Worm (Caenorhabditis elegans) whole organism, L4 larva: ENCODE measurements around the gene srg-62.

Source experiments
- D1046.2 ChIP-seq: fragments of 200-800 bp; sonication (Bioruptor generic); IDR thresholded peaks from 2 replicates; pipeline ENCODE4 v1.3.6; 2022; ENCODE audit warnings: missing genetic modification characterization, missing compliant biosample characterization
- F26F4.8 ChIP-seq: fragments of 200-800 bp; sonication (Bioruptor generic); conservative IDR thresholded peaks from 2 replicates; pipeline ENCODE4 v1.3.6; 2022; ENCODE audit warnings: missing genetic modification characterization, missing compliant biosample characterization
- F37D6.2 ChIP-seq: sonication (generic microtip); optimal IDR thresholded peaks from 2 replicates; lab custom pipeline; 2016; ENCODE audit warnings: mild to moderate bottlenecking, missing genetic modification characterization, missing compliant biosample characterization
- T26A8.4 ChIP-seq: fragments of 200-800 bp; sonication (Bioruptor generic); IDR thresholded peaks from 2 replicates; pipeline ENCODE4 v1.3.6; 2022; ENCODE audit warnings: missing genetic modification characterization, missing compliant biosample characterization
- Y5F2A.4 ChIP-seq: fragments of 200-800 bp; sonication (Bioruptor generic); optimal IDR thresholded peaks from 2 replicates; lab custom pipeline; 2018; ENCODE audit warnings: mild to moderate bottlenecking, missing genetic modification characterization, missing compliant biosample characterization
- ZK337.2 ChIP-seq: fragments of 200-800 bp; sonication (Bioruptor generic); IDR thresholded peaks from 2 replicates; pipeline ENCODE4 v1.3.6; 2022; ENCODE audit warnings: missing genetic modification reagents, missing genetic modification characterization, missing compliant biosample characterization
- ama-1 ChIP-seq: fragments of 150-350 bp; optimal IDR thresholded peaks from 2 replicates; lab custom pipeline; 2014; ENCODE audit warnings: inconsistent platforms, mixed read lengths
- arid-1 ChIP-seq: fragments of 200-800 bp; sonication (Bioruptor generic); conservative IDR thresholded peaks from 2 replicates; pipeline ENCODE4 v1.3.6; 2022; ENCODE audit warnings: missing genetic modification reagents, missing genetic modification characterization, missing compliant biosample characterization
- attf-4 ChIP-seq: sonication (generic microtip); optimal IDR thresholded peaks from 3 replicates; lab custom pipeline; 2017; ENCODE audit warnings: missing biosample characterization, missing genetic modification characterization
- ctbp-1 ChIP-seq: fragments of 200-800 bp; sonication (Bioruptor generic); IDR thresholded peaks from 2 replicates; pipeline ENCODE4 v1.3.6; 2022; ENCODE audit warnings: missing genetic modification reagents, missing genetic modification characterization, missing compliant biosample characterization
- daf-16 ChIP-seq, 3 experiments: sonication (generic microtip); optimal IDR thresholded peaks; 2 replicates each; lab custom pipeline; 2016 to 2017; ENCODE audit warnings: missing genetic modification characterization in 3 of 3, missing genetic modification reagents in 3 of 3, mild to moderate bottlenecking in 2 of 3, missing compliant biosample characterization in 2 of 3, missing biosample characterization in 1 of 3, moderate library complexity in 1 of 3
- dmd-6 ChIP-seq: fragments of 200-800 bp; sonication (Bioruptor generic); IDR thresholded peaks from 2 replicates; pipeline ENCODE4 v1.3.6; 2022; ENCODE audit warnings: missing genetic modification reagents, missing genetic modification characterization, missing compliant biosample characterization
- duxl-1 ChIP-seq: sonication (generic microtip); optimal IDR thresholded peaks from 2 replicates; lab custom pipeline; 2016; ENCODE audit warnings: mild to moderate bottlenecking, missing genetic modification characterization, moderate library complexity, missing compliant biosample characterization; ENCODE audit not compliant: poor library complexity
- dve-1 ChIP-seq: sonication (generic microtip); optimal IDR thresholded peaks from 2 replicates; lab custom pipeline; 2017; ENCODE audit warnings: antibody characterized with exemption, mild to moderate bottlenecking, missing genetic modification characterization, missing compliant biosample characterization; ENCODE audit not compliant: insufficient read depth
- fkh-10 ChIP-seq: fragments of 150-350 bp; optimal IDR thresholded peaks from 2 replicates; lab custom pipeline; 2014; ENCODE audit warnings: missing biosample characterization, missing genetic modification reagents, missing genetic modification characterization
- hif-1 ChIP-seq, 2 experiments: sonication (generic microtip); optimal IDR thresholded peaks; 2 replicates each; lab custom pipeline; 2016 to 2017; ENCODE audit warnings: missing compliant biosample characterization in 2 of 2, missing genetic modification characterization in 2 of 2, missing genetic modification reagents in 2 of 2, missing genotype in 2 of 2, mild to moderate bottlenecking in 1 of 2
- hlh-11 ChIP-seq: fragments of 200-800 bp; sonication (Bioruptor generic); optimal IDR thresholded peaks from 2 replicates; lab custom pipeline; 2018; ENCODE audit warnings: mild to moderate bottlenecking, missing genetic modification characterization, missing compliant biosample characterization
- hlh-30 ChIP-seq: sonication (generic microtip); optimal IDR thresholded peaks from 2 replicates; lab custom pipeline; 2017; ENCODE audit warnings: antibody characterized with exemption, mild to moderate bottlenecking, missing genetic modification characterization, missing compliant biosample characterization; ENCODE audit not compliant: insufficient read depth
- jun-1 ChIP-seq: fragments of 150-350 bp; optimal IDR thresholded peaks from 2 replicates; lab custom pipeline; 2014; ENCODE audit warnings: missing biosample characterization, missing genetic modification reagents, missing genetic modification characterization
- lim-7 ChIP-seq: fragments of 200-800 bp; sonication (Bioruptor generic); IDR thresholded peaks from 2 replicates; pipeline ENCODE4 v1.3.6; 2022; ENCODE audit warnings: missing genetic modification characterization, missing compliant biosample characterization
- lin-1 ChIP-seq: fragments of 200-800 bp; sonication (Bioruptor generic); IDR thresholded peaks from 2 replicates; pipeline ENCODE4 v1.3.6; 2022; ENCODE audit warnings: missing genetic modification reagents, missing genetic modification characterization, missing compliant biosample characterization
- lin-29 ChIP-seq: fragments of 200-800 bp; sonication (Bioruptor generic); IDR thresholded peaks from 2 replicates; pipeline ENCODE4 v1.3.6; 2022; ENCODE audit warnings: missing genetic modification reagents, missing genetic modification characterization, missing compliant biosample characterization
- madf-9 ChIP-seq: fragments of 200-800 bp; sonication (Bioruptor generic); conservative IDR thresholded peaks from 2 replicates; pipeline ENCODE4 v1.3.6; 2022; ENCODE audit warnings: missing genetic modification reagents, missing genetic modification characterization, missing compliant biosample characterization
- mdl-1 ChIP-seq, 2 experiments: fragments of 150-350 bp in 1 of 2; sonication (generic microtip) in 1 of 2; optimal IDR thresholded peaks; 2 replicates each; lab custom pipeline; 2014 to 2017; ENCODE audit warnings: missing biosample characterization in 2 of 2, missing genetic modification characterization in 2 of 2
- mes-2 ChIP-seq: sonication (generic microtip); optimal IDR thresholded peaks from 2 replicates; lab custom pipeline; 2016; ENCODE audit warnings: missing genotype, mild to moderate bottlenecking, missing genetic modification characterization, missing compliant biosample characterization; ENCODE audit not compliant: poor library complexity, severe bottlenecking
- nhr-10 ChIP-seq: fragments of 150-350 bp; optimal IDR thresholded peaks from 2 replicates; lab custom pipeline; 2014; ENCODE audit warnings: missing biosample characterization, missing genetic modification characterization
- nhr-102 ChIP-seq: sonication (generic microtip); optimal IDR thresholded peaks from 2 replicates; lab custom pipeline; 2016; ENCODE audit warnings: mild to moderate bottlenecking, missing genetic modification characterization, moderate library complexity, missing compliant biosample characterization
- nhr-111 ChIP-seq: fragments of 200-800 bp; sonication (Bioruptor generic); optimal IDR thresholded peaks from 2 replicates; lab custom pipeline; 2018; ENCODE audit warnings: mild to moderate bottlenecking, missing genetic modification characterization, missing compliant biosample characterization
- nhr-25 ChIP-seq: sonication (generic microtip); optimal IDR thresholded peaks from 2 replicates; lab custom pipeline; 2017; ENCODE audit warnings: missing genetic modification characterization, mild to moderate bottlenecking, missing compliant biosample characterization, antibody characterized with exemption, moderate library complexity, borderline replicate concordance; ENCODE audit not compliant: insufficient read depth
- nhr-28 ChIP-seq: fragments of 150-350 bp; optimal IDR thresholded peaks from 2 replicates; lab custom pipeline; 2014; ENCODE audit warnings: missing biosample characterization, missing genetic modification characterization
- nhr-42 ChIP-seq: fragments of 200-800 bp; sonication (Bioruptor generic); IDR thresholded peaks from 2 replicates; pipeline ENCODE4 v1.3.6; 2022; ENCODE audit warnings: missing genetic modification characterization, missing compliant biosample characterization
- nhr-48 ChIP-seq: sonication (generic microtip); optimal IDR thresholded peaks from 2 replicates; lab custom pipeline; 2016; ENCODE audit warnings: mild to moderate bottlenecking, missing genetic modification characterization, missing compliant biosample characterization
- nhr-77 ChIP-seq: fragments of 150-350 bp; optimal IDR thresholded peaks from 2 replicates; lab custom pipeline; 2014; ENCODE audit warnings: missing biosample characterization, missing genetic modification characterization
- php-3 ChIP-seq: fragments of 200-800 bp; sonication (Bioruptor generic); IDR thresholded peaks from 2 replicates; pipeline ENCODE4 v1.3.6; 2022; ENCODE audit warnings: missing genetic modification reagents, missing genetic modification characterization, missing compliant biosample characterization
- pqm-1 ChIP-seq: sonication (generic microtip); optimal IDR thresholded peaks from 2 replicates; lab custom pipeline; 2017; ENCODE audit warnings: missing biosample characterization, missing genetic modification characterization
- saeg-2 ChIP-seq: fragments of 200-800 bp; sonication (Bioruptor generic); IDR thresholded peaks from 2 replicates; pipeline ENCODE4 v1.3.6; 2022; ENCODE audit warnings: missing genetic modification reagents, missing genetic modification characterization, missing compliant biosample characterization
- skn-1 ChIP-seq: fragments of 150-350 bp; optimal IDR thresholded peaks from 2 replicates; lab custom pipeline; 2014; ENCODE audit warnings: missing biosample characterization, missing genetic modification characterization
- snpc-1.2 ChIP-seq: fragments of 200-800 bp; sonication (Bioruptor generic); IDR thresholded peaks from 2 replicates; pipeline ENCODE4 v1.3.6; 2022; ENCODE audit warnings: missing genetic modification reagents, missing genetic modification characterization, missing compliant biosample characterization
- snpc-4 ChIP-seq: fragments of 150-350 bp; optimal IDR thresholded peaks from 2 replicates; lab custom pipeline; 2014; ENCODE audit warnings: missing biosample characterization, missing genetic modification characterization
- spr-3 ChIP-seq: fragments of 200-800 bp; sonication (Bioruptor generic); optimal IDR thresholded peaks from 2 replicates; lab custom pipeline; 2018; ENCODE audit warnings: mild to moderate bottlenecking, missing genetic modification characterization, missing compliant biosample characterization
- unc-62 ChIP-seq, 3 experiments: fragments of 150-350 bp in 1 of 3; sonication (generic microtip); optimal IDR thresholded peaks in 2 of 3; peaks in 1 of 3; 1 replicate in 1 of 3; 2 replicates in 2 of 3; lab custom pipeline; 2014 to 2017; ENCODE audit warnings: missing biosample characterization in 3 of 3, missing genetic modification characterization in 3 of 3, missing genetic modification reagents in 3 of 3, missing genotype in 1 of 3
- zag-1 ChIP-seq: fragments of 150-350 bp; optimal IDR thresholded peaks from 2 replicates; lab custom pipeline; 2014; ENCODE audit warnings: missing biosample characterization, missing genetic modification characterization
- zfp-2 ChIP-seq: sonication (generic microtip); optimal IDR thresholded peaks from 2 replicates; lab custom pipeline; 2016; ENCODE audit warnings: mild to moderate bottlenecking, missing genetic modification characterization, missing compliant biosample characterization
- zip-11 ChIP-seq: fragments of 200-800 bp; sonication (Bioruptor generic); IDR thresholded peaks from 2 replicates; pipeline ENCODE4 v1.3.6; 2022; ENCODE audit warnings: missing genetic modification characterization, missing compliant biosample characterization
- ztf-11 ChIP-seq: fragments of 150-350 bp; optimal IDR thresholded peaks from 2 replicates; lab custom pipeline; 2014; ENCODE audit warnings: missing biosample characterization, missing genetic modification characterization

The srg-62 gene

ce11 chrV:2734360-2734759, 7.8 kb downstream of the srg-62 start, which contains the start of gene srg-57:
Gene srg-57 (minus strand): TSS chrV:2734460.
- no peak for TF ChIP-seq Y5F2A.4 (GFP tag; lab: Kevin White, UChicago)
- TF ChIP-seq lim-7 (GFP tag; lab: Robert Waterston, UW) = no peak
- peak in 1 of 2 experiments; percentile 55 for TF ChIP-seq unc-62 (GFP tag; optimal IDR thresholded peaks at IDR 0.05 in 1 of 2; lab: Kevin White, UChicago)
- TF ChIP-seq unc-62 (tag; optimal IDR thresholded peaks at IDR 0.05; lab: Kevin White, UChicago) = no peak

ce11 chrV:2730784-2731480, 11.3 kb downstream of the srg-62 start, which contains the start of gene dod-3:
Gene dod-3 (minus strand): TSS chrV:2731098.
- no peak for TF ChIP-seq nhr-102 (tag; lab: Kevin White, UChicago)
- TF ChIP-seq D1046.2 (GFP tag; lab: Robert Waterston, UW) = no peak
- TF ChIP-seq lin-1 = peak; percentile 78
- peak; percentile 32 for TF ChIP-seq nhr-77 (tag; lab: Kevin White, UChicago)
- TF ChIP-seq nhr-48 = peak; percentile 46
- no peak for TF ChIP-seq F26F4.8 (GFP tag; lab: Robert Waterston, UW)
- TF ChIP-seq skn-1 = no peak
- TF ChIP-seq arid-1 (GFP tag; lab: Robert Waterston, UW) = no peak
- peak; percentile 59 for TF ChIP-seq dve-1
- no peak for TF ChIP-seq pqm-1 (tag; lab: Kevin White, UChicago)
- TF ChIP-seq ama-1 (lab: Kevin White, UChicago) = peak; percentile 74
- no peak for TF ChIP-seq nhr-42
- TF ChIP-seq duxl-1 (tag; lab: Kevin White, UChicago) = no peak
- TF ChIP-seq mdl-1 (tag; optimal IDR thresholded peaks at IDR 0.05; lab: Kevin White, UChicago) = no peak
- TF ChIP-seq daf-16 (GFP tag; optimal IDR thresholded peaks at IDR 0.05; lab: Kevin White, UChicago) = peak in 1 of 2 experiments; percentile 48
- TF ChIP-seq daf-16 (tag; optimal IDR thresholded peaks at IDR 0.05; lab: Kevin White, UChicago) = peak; percentile 92
- peak; percentile 2 for TF ChIP-seq nhr-10 (tag; lab: Kevin White, UChicago)
- TF ChIP-seq zag-1 (tag; lab: Kevin White, UChicago) = no peak
- TF ChIP-seq ZK337.2 (GFP tag; lab: Robert Waterston, UW) = no peak
- peak; percentile 21; the same call in 1 of the 2 replicates for TF ChIP-seq php-3 (GFP tag; lab: Robert Waterston, UW)
- no peak for TF ChIP-seq lim-7 (GFP tag; lab: Robert Waterston, UW)
- peak; percentile 92 for TF ChIP-seq hlh-11
- TF ChIP-seq nhr-25 (tag; lab: Kevin White, UChicago) = no peak
- peak in 1 of 2 experiments; percentile 89 for TF ChIP-seq hif-1 (tag; optimal IDR thresholded peaks at IDR 0.05; lab: Kevin White, UChicago)
- no peak for TF ChIP-seq zip-11 (GFP tag; lab: Robert Waterston, UW)
- TF ChIP-seq zfp-2 = no peak
- TF ChIP-seq dmd-6 = peak; percentile 89
- no peak for TF ChIP-seq mes-2 (tag; lab: Kevin White, UChicago)
- no peak for TF ChIP-seq nhr-28

ce11 chrV:2728236-2728635, 14.0 kb downstream of the srg-62 start, which contains the start of gene str-33:
Gene str-33 (plus strand): TSS chrV:2728536.
- no peak for TF ChIP-seq ctbp-1
- TF ChIP-seq duxl-1 (tag; lab: Kevin White, UChicago) = no peak
- TF ChIP-seq snpc-4 (tag; lab: Kevin White, UChicago) = no peak
- TF ChIP-seq nhr-111 (GFP tag; lab: Kevin White, UChicago) = no peak
- no peak for TF ChIP-seq ztf-11
- no peak for TF ChIP-seq T26A8.4 (GFP tag; lab: Robert Waterston, UW)
- TF ChIP-seq F37D6.2 (tag; lab: Kevin White, UChicago) = no peak
- no peak for TF ChIP-seq hlh-30 (tag; lab: Kevin White, UChicago)
- TF ChIP-seq daf-16 (GFP tag; optimal IDR thresholded peaks at IDR 0.05; lab: Kevin White, UChicago) = no peak
- no peak for TF ChIP-seq daf-16 (tag; optimal IDR thresholded peaks at IDR 0.05; lab: Kevin White, UChicago)
- no peak for TF ChIP-seq fkh-10 (GFP tag; lab: Kevin White, UChicago)
- TF ChIP-seq saeg-2 = no peak
- no peak for TF ChIP-seq spr-3 (GFP tag; lab: Kevin White, UChicago)
- TF ChIP-seq snpc-1.2 (GFP tag; lab: Robert Waterston, UW) = no peak
- no peak for TF ChIP-seq madf-9
- no peak for TF ChIP-seq nhr-42
- TF ChIP-seq attf-4 (tag; lab: Kevin White, UChicago) = no peak
- no peak for TF ChIP-seq zag-1 (tag; lab: Kevin White, UChicago)
- TF ChIP-seq jun-1 (tag; lab: Kevin White, UChicago) = no peak
- no peak for TF ChIP-seq lin-29
